Worm (Caenorhabditis elegans) whole organism, mixed stage, embryonic: Measurements from ENCODE around the gene C54D10.3.

Source experiments
- M03D4.4 ChIP-seq: sonication (generic microtip); optimal IDR thresholded peaks from 2 replicates; lab custom pipeline; 2017; ENCODE audit warnings: mild to moderate bottlenecking, missing genetic modification characterization, missing compliant biosample characterization
- bed-3 ChIP-seq: fragments of 200-800 bp; sonication (Bioruptor generic); optimal IDR thresholded peaks from 3 replicates; lab custom pipeline; 2018; ENCODE audit warnings: mild to moderate bottlenecking, missing genetic modification characterization, moderate library complexity, missing compliant biosample characterization
- blmp-1 ChIP-seq: fragments of 150-350 bp; optimal IDR thresholded peaks from 2 replicates; lab custom pipeline; 2014; ENCODE audit warnings: missing biosample characterization, missing genetic modification characterization
- ceh-39 ChIP-seq: fragments of 150-350 bp; optimal IDR thresholded peaks from 2 replicates; lab custom pipeline; 2014; ENCODE audit warnings: missing biosample characterization, missing genetic modification characterization
- ceh-43 ChIP-seq: fragments of 200-800 bp; sonication (Bioruptor generic); optimal IDR thresholded peaks from 2 replicates; lab custom pipeline; 2018; ENCODE audit warnings: mild to moderate bottlenecking, missing genetic modification characterization, moderate library complexity, missing compliant biosample characterization
- ceh-83 ChIP-seq: fragments of 200-800 bp; sonication (Bioruptor generic); optimal IDR thresholded peaks from 2 replicates; lab custom pipeline; 2018; ENCODE audit warnings: mild to moderate bottlenecking, missing genetic modification characterization, missing compliant biosample characterization
- ces-1 ChIP-seq: fragments of 150-350 bp; optimal IDR thresholded peaks from 2 replicates; lab custom pipeline; 2014; ENCODE audit warnings: missing biosample characterization, missing genetic modification reagents, missing genetic modification characterization
- cnd-1 ChIP-seq: fragments of 200-800 bp; sonication (Bioruptor generic); optimal IDR thresholded peaks from 2 replicates; lab custom pipeline; 2018; ENCODE audit warnings: mild to moderate bottlenecking, missing genetic modification characterization, missing compliant biosample characterization
- drap-1 ChIP-seq: fragments of 200-800 bp; sonication (Bioruptor generic); optimal IDR thresholded peaks from 3 replicates; lab custom pipeline; 2018; ENCODE audit warnings: mild to moderate bottlenecking, missing genetic modification characterization, missing compliant biosample characterization
- elt-1 ChIP-seq: sonication (generic microtip); optimal IDR thresholded peaks from 2 replicates; lab custom pipeline; 2017; ENCODE audit warnings: missing genetic modification characterization, mild to moderate bottlenecking, missing compliant biosample characterization, antibody characterized with exemption, moderate library complexity, borderline replicate concordance; ENCODE audit not compliant: insufficient read depth
- elt-3 ChIP-seq: fragments of 150-350 bp; optimal IDR thresholded peaks from 2 replicates; lab custom pipeline; 2014; ENCODE audit warnings: missing biosample characterization, missing genetic modification characterization
- ham-2 ChIP-seq: fragments of 200-800 bp; sonication (Bioruptor generic); optimal IDR thresholded peaks from 2 replicates; lab custom pipeline; 2018; ENCODE audit warnings: mild to moderate bottlenecking, missing genetic modification characterization, missing compliant biosample characterization
- hlh-1 ChIP-seq: fragments of 150-350 bp; optimal IDR thresholded peaks from 2 replicates; lab custom pipeline; 2014; ENCODE audit warnings: missing biosample characterization, missing genetic modification reagents, missing genetic modification characterization
- lin-13 ChIP-seq: fragments of 150-350 bp; optimal IDR thresholded peaks from 2 replicates; lab custom pipeline; 2014; ENCODE audit warnings: missing biosample characterization, missing genetic modification characterization
- lin-32 ChIP-seq: fragments of 200-800 bp; sonication (Bioruptor generic); optimal IDR thresholded peaks from 2 replicates; lab custom pipeline; 2018; ENCODE audit warnings: mild to moderate bottlenecking, missing genetic modification characterization, missing compliant biosample characterization
- mab-5 ChIP-seq: fragments of 150-350 bp; optimal IDR thresholded peaks from 2 replicates; lab custom pipeline; 2014; ENCODE audit warnings: missing biosample characterization, missing genetic modification characterization
- mep-1 ChIP-seq: fragments of 150-350 bp; optimal IDR thresholded peaks from 2 replicates; lab custom pipeline; 2017; ENCODE audit warnings: missing biosample characterization, missing genetic modification reagents, missing genetic modification characterization, inconsistent platforms
- mls-2 ChIP-seq: sonication (generic microtip); optimal IDR thresholded peaks from 2 replicates; lab custom pipeline; 2016; ENCODE audit warnings: mild to moderate bottlenecking, missing genetic modification characterization, moderate library complexity, missing compliant biosample characterization
- nhr-12 ChIP-seq: fragments of 150-350 bp; optimal IDR thresholded peaks from 2 replicates; lab custom pipeline; 2014; ENCODE audit warnings: missing biosample characterization, missing genetic modification characterization
- nhr-2 ChIP-seq: fragments of 150-350 bp; optimal IDR thresholded peaks from 2 replicates; lab custom pipeline; 2014; ENCODE audit warnings: missing biosample characterization, missing genetic modification characterization
- nhr-237 ChIP-seq: fragments of 150-350 bp; optimal IDR thresholded peaks from 2 replicates; lab custom pipeline; 2014; ENCODE audit warnings: missing biosample characterization, missing genetic modification characterization
- nhr-28 ChIP-seq: fragments of 150-350 bp; optimal IDR thresholded peaks from 2 replicates; lab custom pipeline; 2014; ENCODE audit warnings: missing biosample characterization, missing genetic modification characterization
- nhr-76 ChIP-seq: sonication (generic microtip); optimal IDR thresholded peaks from 2 replicates; lab custom pipeline; 2017; ENCODE audit warnings: missing biosample characterization, missing genetic modification characterization
- pha-4 ChIP-seq: fragments of 150-350 bp; optimal IDR thresholded peaks from 2 replicates; lab custom pipeline; 2018; ENCODE audit warnings: missing biosample characterization, missing genetic modification reagents, missing genetic modification characterization
- snpc-4 ChIP-seq: fragments of 150-350 bp; optimal IDR thresholded peaks from 2 replicates; lab custom pipeline; 2014; ENCODE audit warnings: missing biosample characterization, missing genetic modification characterization
- sptf-1 ChIP-seq: sonication (generic microtip); optimal IDR thresholded peaks from 2 replicates; lab custom pipeline; 2017; ENCODE audit warnings: mild to moderate bottlenecking, missing genetic modification characterization, moderate library complexity, missing compliant biosample characterization
- tbx-8 ChIP-seq: fragments of 200-800 bp; sonication (Bioruptor generic); optimal IDR thresholded peaks from 2 replicates; lab custom pipeline; 2018; ENCODE audit warnings: mild to moderate bottlenecking, missing genetic modification characterization, moderate library complexity, missing compliant biosample characterization
- unc-120 ChIP-seq: sonication (generic microtip); optimal IDR thresholded peaks from 2 replicates; lab custom pipeline; 2017; ENCODE audit warnings: missing genetic modification characterization, missing compliant biosample characterization; ENCODE audit not compliant: poor library complexity, severe bottlenecking
- unc-39 ChIP-seq: fragments of 150-350 bp; optimal IDR thresholded peaks from 2 replicates; lab custom pipeline; 2014; ENCODE audit warnings: missing biosample characterization, missing genetic modification characterization
- unc-62 ChIP-seq: fragments of 150-350 bp; optimal IDR thresholded peaks from 2 replicates; lab custom pipeline; 2014; ENCODE audit warnings: missing biosample characterization, missing genetic modification reagents, missing genetic modification characterization
- zip-8 ChIP-seq: fragments of 150-350 bp; optimal IDR thresholded peaks from 2 replicates; lab custom pipeline; 2014; ENCODE audit warnings: missing biosample characterization, missing genetic modification characterization
- ztf-11 ChIP-seq: fragments of 150-350 bp; optimal IDR thresholded peaks from 2 replicates; lab custom pipeline; 2014; ENCODE audit warnings: missing biosample characterization, missing genetic modification characterization

C54D10.3 gene

DNA sequence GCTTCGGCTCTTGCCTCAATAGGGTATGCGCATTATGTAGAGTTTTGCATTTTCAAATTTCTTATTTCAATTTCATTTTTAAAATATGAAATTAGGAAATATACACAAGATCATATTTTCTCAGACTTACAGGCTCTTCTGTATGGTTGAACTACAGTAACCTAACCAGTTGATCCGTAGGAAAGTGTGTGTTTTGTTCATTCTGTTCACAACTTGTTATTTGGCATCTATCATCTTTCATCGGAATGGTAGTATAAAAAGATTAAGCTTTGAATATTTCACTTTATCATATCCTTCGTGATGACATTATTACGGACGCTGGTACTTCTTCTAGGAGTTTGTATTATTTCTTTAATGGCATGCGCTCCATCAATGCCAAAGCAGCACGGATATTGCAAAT, 12.5 kb upstream of the C54D10.3 start, which contains the start of gene K01D12.10:
K01D12.10 (plus strand) TSS at position 301 of the 400 bp plus-strand sequence.
- no peak for TF ChIP-seq elt-1 (tag; lab: Kevin White, UChicago)
- no peak for TF ChIP-seq lin-13 (tag; lab: Kevin White, UChicago)
- no peak for TF ChIP-seq ceh-83
- no peak for TF ChIP-seq mab-5 (tag; lab: Kevin White, UChicago)
- TF ChIP-seq unc-62 (GFP tag; lab: Kevin White, UChicago), result no peak
- no peak for TF ChIP-seq nhr-28 (tag; lab: Kevin White, UChicago)
- TF ChIP-seq nhr-237 (tag; lab: Kevin White, UChicago), result no peak
- TF ChIP-seq drap-1 (GFP tag; lab: Kevin White, UChicago), result no peak
- no peak for TF ChIP-seq elt-3 (tag; lab: Kevin White, UChicago)
- TF ChIP-seq ceh-39 (tag; lab: Kevin White, UChicago), result no peak
- no peak for TF ChIP-seq mep-1 (tag; lab: Kevin White, UChicago)
- TF ChIP-seq nhr-12 (tag; lab: Kevin White, UChicago), result no peak
- no peak for TF ChIP-seq ham-2 (GFP tag; lab: Kevin White, UChicago)
- TF ChIP-seq hlh-1 (tag; lab: Kevin White, UChicago), result no peak
- TF ChIP-seq cnd-1, result no peak
- no peak for TF ChIP-seq M03D4.4 (tag; lab: Kevin White, UChicago)
- TF ChIP-seq ces-1 (GFP tag; lab: Kevin White, UChicago), result no peak
- TF ChIP-seq sptf-1 (tag; lab: Kevin White, UChicago), result no peak
- TF ChIP-seq unc-39 (tag; lab: Kevin White, UChicago), result no peak
- TF ChIP-seq ceh-43 (GFP tag; lab: Kevin White, UChicago), result no peak

DNA sequence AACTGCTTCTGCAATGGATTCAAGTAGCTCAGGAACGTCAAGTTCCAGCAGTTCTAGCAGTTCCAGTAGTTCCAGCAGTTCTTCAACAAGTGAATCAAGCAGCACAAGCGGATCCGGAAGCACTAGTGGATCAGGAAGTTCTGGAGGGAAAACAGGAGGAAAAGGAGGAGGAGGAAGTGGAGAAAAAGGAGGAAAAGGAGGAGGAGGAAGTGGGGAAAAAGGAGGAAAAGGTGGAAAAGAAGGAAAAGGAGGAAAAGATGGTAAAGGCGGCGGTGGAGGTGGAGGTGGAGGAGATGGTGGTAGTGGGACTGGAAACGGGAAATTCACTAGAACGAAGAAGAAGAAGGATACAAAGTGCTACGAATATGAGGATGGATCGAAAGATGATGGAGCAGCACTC, 11.9 kb upstream of the C54D10.3 start:
- TF ChIP-seq tbx-8 (GFP tag; lab: Kevin White, UChicago) (no peak), sptf-1 (tag; lab: Kevin White, UChicago) (peak; percentile 11), nhr-237 (tag; lab: Kevin White, UChicago) (no peak), unc-120 (tag; lab: Kevin White, UChicago) (no peak)

DNA sequence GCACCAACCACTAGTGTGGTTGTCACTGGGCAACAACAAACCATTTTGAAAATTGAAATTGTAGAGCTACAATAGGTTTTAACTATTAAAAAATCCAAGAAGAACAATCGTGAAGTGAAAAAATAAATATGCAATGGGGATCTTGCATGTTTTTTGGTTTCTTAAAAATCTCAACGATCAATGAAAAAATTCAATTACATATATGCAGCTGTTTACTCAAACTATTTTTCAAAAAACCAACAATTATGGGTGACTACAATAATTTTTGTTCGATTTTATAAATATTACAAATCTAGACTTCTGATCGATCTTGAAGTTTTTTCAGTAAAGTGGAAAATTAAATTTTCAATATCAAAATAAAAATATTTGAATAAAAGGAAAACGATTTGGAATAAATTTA, 9.9 kb upstream of the C54D10.3 start, which contains the start of gene cdr-4:
cdr-4 (minus strand) TSS at position 101 of the 400 bp plus-strand sequence.
- TF ChIP-seq tbx-8 (GFP tag; lab: Kevin White, UChicago), result no peak
- no peak for TF ChIP-seq mep-1 (tag; lab: Kevin White, UChicago)
- no peak for TF ChIP-seq nhr-76 (tag; lab: Kevin White, UChicago)
- no peak for TF ChIP-seq lin-32 (GFP tag; lab: Kevin White, UChicago)
- no peak for TF ChIP-seq blmp-1
- no peak for TF ChIP-seq nhr-237 (tag; lab: Kevin White, UChicago)
- TF ChIP-seq ceh-39 (tag; lab: Kevin White, UChicago), result no peak
- no peak for TF ChIP-seq ham-2 (GFP tag; lab: Kevin White, UChicago)
- TF ChIP-seq M03D4.4 (tag; lab: Kevin White, UChicago), result no peak
- no peak for TF ChIP-seq snpc-4

DNA sequence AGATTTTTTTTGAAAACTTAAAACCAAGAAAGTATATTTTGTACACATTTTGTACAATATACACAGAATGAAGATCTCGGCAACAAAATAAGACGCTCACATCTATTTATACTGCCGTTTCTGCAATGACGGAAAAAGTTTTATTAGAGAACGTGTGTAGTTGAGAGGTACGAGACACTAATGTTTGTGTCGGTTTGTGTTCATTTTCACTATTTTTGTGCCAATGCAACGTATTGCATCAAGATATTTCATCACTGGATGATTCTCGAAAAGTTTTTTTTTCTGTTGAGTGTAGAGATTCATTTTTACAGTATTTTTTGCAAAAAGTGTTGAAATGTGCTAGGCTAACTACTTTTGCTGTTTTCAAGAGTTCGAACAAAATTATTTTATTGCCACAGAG, 9.4 kb upstream of the C54D10.3 start:
- no peak for TF ChIP-seq nhr-28 (tag; lab: Kevin White, UChicago)
- no peak for TF ChIP-seq lin-32 (GFP tag; lab: Kevin White, UChicago)
- TF ChIP-seq drap-1 (GFP tag; lab: Kevin White, UChicago), result no peak
- no peak for TF ChIP-seq snpc-4
- no peak for TF ChIP-seq ces-1 (GFP tag; lab: Kevin White, UChicago)
- TF ChIP-seq unc-62 (GFP tag; lab: Kevin White, UChicago), result no peak
- no peak for TF ChIP-seq elt-3 (tag; lab: Kevin White, UChicago)
- TF ChIP-seq mls-2 (tag; lab: Kevin White, UChicago), result no peak
- no peak for TF ChIP-seq blmp-1
- TF ChIP-seq pha-4 (tag; lab: Kevin White, UChicago), result no peak
- TF ChIP-seq tbx-8 (GFP tag; lab: Kevin White, UChicago), result no peak
- TF ChIP-seq ceh-83, result no peak
- TF ChIP-seq unc-120 (tag; lab: Kevin White, UChicago), result no peak
- TF ChIP-seq bed-3, result no peak
- no peak for TF ChIP-seq nhr-2 (tag; lab: Kevin White, UChicago)
- no peak for TF ChIP-seq zip-8 (tag; lab: Kevin White, UChicago)
- TF ChIP-seq sptf-1 (tag; lab: Kevin White, UChicago), result no peak
- TF ChIP-seq ztf-11 (tag; lab: Kevin White, UChicago), result no peak
- no peak for TF ChIP-seq ceh-39 (tag; lab: Kevin White, UChicago)
